Worm (Caenorhabditis elegans): ENCODE measurements around the gene zhit-2.
A peak's percentile ranks its signal among the peaks of the same experiment; 100 is the strongest.

Gene zhit-2

DNA sequence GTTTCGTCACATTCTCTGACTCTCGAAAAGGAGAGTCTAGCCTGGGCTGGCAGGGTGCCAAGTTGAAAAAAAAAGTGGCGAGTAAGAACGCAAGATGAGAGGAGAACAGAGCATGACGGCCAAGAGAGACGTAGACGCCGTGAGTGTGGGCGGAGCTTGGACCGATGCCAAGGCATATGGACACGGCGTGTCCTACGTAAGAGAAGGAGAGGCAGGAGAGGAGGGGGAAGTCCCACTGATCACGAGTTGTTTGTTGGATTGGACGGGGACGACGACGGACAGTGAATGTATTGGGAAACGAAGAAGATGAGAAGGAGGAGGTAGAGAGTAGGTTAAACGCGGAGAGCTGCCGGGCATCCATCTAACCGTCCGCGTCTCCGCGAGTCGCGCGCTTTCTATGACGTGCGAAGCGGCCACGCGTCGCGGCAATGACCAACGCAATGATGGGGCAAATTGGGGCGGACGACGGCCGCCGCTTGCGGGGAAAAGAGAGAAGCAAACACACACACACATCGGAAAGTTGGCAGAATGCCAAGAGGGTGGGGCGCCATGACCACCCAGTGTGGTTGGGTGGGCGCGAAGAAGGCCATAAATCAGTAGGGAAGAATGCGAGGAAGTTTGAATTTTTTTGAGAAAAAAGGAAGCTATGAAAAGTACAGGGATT is 37.9 kb upstream of the zhit-2 start (continued):
- TF ChIP-seq F33H1.4 (GFP tag; IDR thresholded peaks at IDR 0.05) (peak; percentile 31), C06A6.2 (GFP tag; conservative IDR thresholded peaks at IDR 0.05) (peak; percentile 99), attf-3 (GFP tag; conservative IDR thresholded peaks at IDR 0.05) (no peak), mel-28 (tag; optimal IDR thresholded peaks at IDR 0.05; ENCODE audit: borderline replicate concordance) (no peak), bed-1 (GFP tag; IDR thresholded peaks at IDR 0.05) (0 out of 2 replicates have a peak, but pooled peaks have one; percentile 20), T07F8.4 (tag; optimal IDR thresholded peaks at IDR 0.05) (peak; percentile 13), ama-1 (optimal IDR thresholded peaks at IDR 0.05) (no peak), ama-1 (GFP tag; optimal IDR thresholded peaks at IDR 0.05) (no peak), gei-17 (GFP tag; optimal IDR thresholded peaks at IDR 0.05) (peak; percentile 94), aptf-2 (GFP tag; conservative IDR thresholded peaks at IDR 0.05) (0 out of 2 replicates have a peak, but pooled peaks have one; percentile 31), F52B5.7 (tag; optimal IDR thresholded peaks at IDR 0.05) (peak; percentile 68), Y53G8AR.9 (GFP tag; conservative IDR thresholded peaks at IDR 0.05) (peak; percentile 92), ztf-25 (GFP tag; IDR thresholded peaks at IDR 0.05) (no peak), xnd-1 (tag; optimal IDR thresholded peaks at IDR 0.05) (no peak), atf-7 (tag; optimal IDR thresholded peaks at IDR 0.05) (peak; percentile 100), fkh-3 (tag; optimal IDR thresholded peaks at IDR 0.05) (peak; percentile 1), unc-130 (GFP tag; optimal IDR thresholded peaks at IDR 0.05) (peak; percentile 4), rec-8 (tag; optimal IDR thresholded peaks at IDR 0.05) (no peak), ekl-4 (GFP tag; IDR thresholded peaks at IDR 0.05) (peak; percentile 94), lag-1 (GFP tag; IDR thresholded peaks at IDR 0.05) (peak; percentile 91; the same call in 1 of the 2 replicates), nhr-90 (tag; optimal IDR thresholded peaks at IDR 0.05) (peak; percentile 89), lin-40 (tag; optimal IDR thresholded peaks at IDR 0.05) (peak; percentile 99), ztf-22 (GFP tag; optimal IDR thresholded peaks at IDR 0.05) (peak; percentile 99), nfyb-1 (GFP tag; IDR thresholded peaks at IDR 0.05) (peak; percentile 98), lsy-27 (tag; optimal IDR thresholded peaks at IDR 0.05; ENCODE audit: borderline replicate concordance, insufficient read depth) (no peak), mcd-1 (GFP tag; IDR thresholded peaks at IDR 0.05) (peak; percentile 90), die-1 (tag; optimal IDR thresholded peaks at IDR 0.05) (peak; percentile 93), F49E8.2 (tag; optimal IDR thresholded peaks at IDR 0.05; ENCODE audit: insufficient read depth) (no peak), F57A8.1 (GFP tag; optimal IDR thresholded peaks at IDR 0.05) (peak; percentile 34), bed-2 (GFP tag; IDR thresholded peaks at IDR 0.05) (peak; percentile 41; the same call in 1 of the 2 replicates), ZK185.1 (tag; optimal IDR thresholded peaks at IDR 0.05; ENCODE audit: poor library complexity, severe bottlenecking) (peak; percentile 24), lin-35 (GFP tag; optimal IDR thresholded peaks at IDR 0.05) (peak in 2 of 3 experiments; percentile 42 to 89), ztf-3 (GFP tag; optimal IDR thresholded peaks at IDR 0.05) (peak; percentile 93), nhr-120 (GFP tag; IDR thresholded peaks at IDR 0.05) (no peak), Y95B8A.8 (GFP tag; IDR thresholded peaks at IDR 0.05) (peak; percentile 67; the same call in 1 of the 2 replicates), madf-10 (tag; optimal IDR thresholded peaks at IDR 0.05) (peak; percentile 98), F23B12.7 (tag; optimal IDR thresholded peaks at IDR 0.05; ENCODE audit: insufficient read depth) (no peak), aptf-3 (GFP tag; IDR thresholded peaks at IDR 0.05) (0 out of 2 replicates have a peak, but pooled peaks have one; percentile 23), tlf-1 (GFP tag; optimal IDR thresholded peaks at IDR 0.05) (peak; percentile 95), rcor-1 (GFP tag; IDR thresholded peaks at IDR 0.05) (peak; percentile 79), ztf-26 (tag; optimal IDR thresholded peaks at IDR 0.05) (peak; percentile 98), F10E7.11 (tag; optimal IDR thresholded peaks at IDR 0.05) (peak; percentile 68), K11D2.4 (GFP tag; IDR thresholded peaks at IDR 0.05) (peak; percentile 96), mes-4 (tag; optimal IDR thresholded peaks at IDR 0.05) (no peak), lin-54 (GFP tag; optimal IDR thresholded peaks at IDR 0.05) (peak; percentile 82), nfya-1 (tag; optimal IDR thresholded peaks at IDR 0.05; ENCODE audit: borderline replicate concordance, insufficient read depth) (no peak), nfya-2 (GFP tag; IDR thresholded peaks at IDR 0.05) (no peak)

All from whole organism, young adult.